Fruit fly (Drosophila melanogaster): ENCODE data around the gene Psf2.

The Psf2 gene

DNA sequence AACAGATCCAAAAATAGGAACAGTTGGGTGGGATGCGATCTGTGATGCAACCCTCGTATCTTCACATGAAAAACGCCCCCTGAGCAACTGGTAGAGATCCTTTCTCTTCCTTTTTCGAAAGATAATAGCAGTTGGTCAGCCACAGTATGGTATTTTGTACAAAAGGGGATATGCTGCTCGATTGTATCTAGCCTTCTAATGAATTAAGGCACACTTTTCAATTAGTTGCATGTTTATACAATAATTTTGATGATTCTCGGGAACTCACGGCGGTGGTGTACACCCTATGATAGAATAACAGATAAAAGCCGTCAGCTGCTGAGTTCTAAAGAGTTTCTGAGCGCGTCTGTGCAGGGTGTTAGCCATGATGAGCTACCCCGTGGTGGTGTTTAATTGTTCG is 37.5 kb downstream of the Psf2 start:
- TF ChIP-seq insv (optimal IDR thresholded peaks at IDR 0.05), result no peak
- no peak for TF ChIP-seq ttk (optimal IDR thresholded peaks at IDR 0.05)
- no peak for TF ChIP-seq Myc (optimal IDR thresholded peaks at IDR 0.05)
- no peak for TF ChIP-seq Sin3A (optimal IDR thresholded peaks at IDR 0.05)
- TF ChIP-seq psq (optimal IDR thresholded peaks at IDR 0.05), result no peak
- no peak for TF ChIP-seq h (optimal IDR thresholded peaks at IDR 0.05)

DNA sequence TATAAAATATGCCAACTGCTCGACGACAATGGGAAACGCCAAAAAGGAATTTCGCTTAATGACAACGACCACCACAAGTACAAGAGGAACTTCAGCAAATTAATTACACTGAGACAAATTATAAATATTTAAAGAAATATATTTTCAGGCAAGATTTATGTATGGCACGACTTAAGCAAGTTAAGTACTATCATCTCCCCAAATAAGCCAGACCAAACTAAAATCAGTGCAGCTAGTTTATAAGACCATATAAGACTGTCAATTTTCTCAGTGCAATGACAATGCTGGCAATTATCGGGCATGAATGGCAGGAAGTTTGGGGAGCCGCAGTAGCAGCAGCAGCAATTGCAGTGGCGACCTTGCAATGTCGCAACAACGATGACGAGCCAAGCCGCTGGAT is 38.6 kb downstream of the Psf2 start:
- TF ChIP-seq psq (optimal IDR thresholded peaks at IDR 0.05), result no peak
- TF ChIP-seq Sin3A (optimal IDR thresholded peaks at IDR 0.05), result no peak
- no peak for TF ChIP-seq ttk (optimal IDR thresholded peaks at IDR 0.05)
- TF ChIP-seq insv (optimal IDR thresholded peaks at IDR 0.05), result no peak
- no peak for TF ChIP-seq Myc (optimal IDR thresholded peaks at IDR 0.05)
- no peak for TF ChIP-seq h (optimal IDR thresholded peaks at IDR 0.05)

- TF ChIP-seq Sin3A (optimal IDR thresholded peaks at IDR 0.05) (no peak), h (optimal IDR thresholded peaks at IDR 0.05) (no peak), Myc (optimal IDR thresholded peaks at IDR 0.05) (no peak), insv (optimal IDR thresholded peaks at IDR 0.05) (no peak), psq (optimal IDR thresholded peaks at IDR 0.05) (no peak)
Observed at dm6 chr2L:4346619-4347310, 40.4 kb downstream of the Psf2 start.

- TF ChIP-seq insv (optimal IDR thresholded peaks at IDR 0.05) (no peak), ttk (optimal IDR thresholded peaks at IDR 0.05) (no peak), psq (optimal IDR thresholded peaks at IDR 0.05) (no peak), Sin3A (optimal IDR thresholded peaks at IDR 0.05) (no peak), h (optimal IDR thresholded peaks at IDR 0.05) (no peak), Myc (optimal IDR thresholded peaks at IDR 0.05) (no peak)
Observed at dm6 chr2L:4345569-4346131, 41.5 kb downstream of the Psf2 start.

DNA sequence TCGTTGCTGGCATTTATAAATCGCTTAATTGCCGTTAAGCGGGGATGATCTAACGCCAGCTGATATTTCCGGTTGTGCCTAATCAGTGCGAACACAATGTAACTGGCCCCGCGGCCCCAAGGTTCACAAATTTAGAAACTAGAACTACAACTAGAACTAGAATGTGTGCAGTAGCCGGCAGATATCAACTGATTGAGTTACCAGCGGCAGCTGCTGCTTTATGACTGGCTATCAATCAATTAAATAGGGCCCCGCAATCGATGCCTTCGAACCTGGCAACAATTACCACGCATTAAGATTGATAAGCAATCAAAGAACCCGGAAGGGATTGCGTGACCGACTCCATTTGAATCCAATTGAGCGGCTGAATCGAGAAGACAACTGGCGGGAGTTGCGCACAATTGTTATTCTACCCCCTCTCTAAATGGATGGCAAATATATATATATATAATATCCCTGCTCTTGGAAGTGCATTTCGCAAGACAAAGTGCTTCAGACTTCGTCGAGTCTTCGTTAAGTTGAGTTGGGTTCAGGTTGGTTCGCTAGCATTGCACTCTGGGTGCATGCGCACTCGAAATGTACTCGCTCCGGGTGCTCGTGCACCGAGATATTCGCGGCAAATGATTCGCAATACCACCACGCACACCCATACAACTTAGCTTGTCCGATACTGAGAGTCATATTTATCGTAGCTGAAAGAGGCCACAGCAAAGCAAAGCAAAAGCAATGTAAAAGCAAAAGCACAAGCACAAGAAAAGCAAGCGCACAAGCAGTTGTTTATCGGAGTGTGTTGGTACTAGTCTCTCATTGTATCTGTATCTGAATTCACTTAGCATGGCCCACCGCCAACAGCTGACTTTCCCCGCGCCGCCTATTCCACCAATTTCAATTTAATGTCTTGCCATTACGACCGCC is 47.1 kb downstream of the Psf2 start:
- TF ChIP-seq Myc (optimal IDR thresholded peaks at IDR 0.05) (no peak), psq (optimal IDR thresholded peaks at IDR 0.05) (no peak), insv (optimal IDR thresholded peaks at IDR 0.05) (no peak), Sin3A (optimal IDR thresholded peaks at IDR 0.05) (no peak), h (optimal IDR thresholded peaks at IDR 0.05) (no peak), ttk (optimal IDR thresholded peaks at IDR 0.05) (no peak)

Measured in Kc167 (cell line).